Fruit fly (Drosophila melanogaster): Measurements from ENCODE around the gene mdlc.

- TF ChIP-seq CTCF (optimal IDR thresholded peaks at IDR 0.05) (peak; percentile 76 to 88), CG8478 (optimal IDR thresholded peaks at IDR 0.05) (no peak)
These were observed 1.4 kb downstream of the mdlc start for dm6 chr3R:20058960-20059359.
